Fruit fly (Drosophila melanogaster) whole organism, embryonic: ENCODE measurements around the gene FipoQ.

Experiments used
- Abd-B ChIP-seq: fragments of 200-800 bp; sonication (Bioruptor generic); optimal IDR thresholded peaks from 2 replicates; lab custom pipeline; 2018; ENCODE audit warnings: missing biosample characterization, mild to moderate bottlenecking, missing genetic modification characterization, moderate library complexity
- Blimp-1 ChIP-seq: fragments of 200-800 bp; sonication (Bioruptor generic); optimal IDR thresholded peaks from 3 replicates; lab custom pipeline; 2018; ENCODE audit warnings: missing biosample characterization, missing genetic modification characterization, mild to moderate bottlenecking, moderate library complexity, missing genetic modification reagents
- CG12299 ChIP-seq: fragments of 200-800 bp; sonication (Bioruptor generic); optimal IDR thresholded peaks from 2 replicates; lab custom pipeline; 2018; ENCODE audit warnings: missing biosample characterization, mild to moderate bottlenecking, missing genetic modification characterization
- CG12391 ChIP-seq: fragments of 200-800 bp; sonication (Bioruptor generic); optimal IDR thresholded peaks from 3 replicates; lab custom pipeline; 2018; ENCODE audit warnings: missing biosample characterization, mild to moderate bottlenecking, missing genetic modification characterization, moderate library complexity
- CG14710 ChIP-seq: fragments of 200-800 bp; sonication (Bioruptor generic); optimal IDR thresholded peaks from 3 replicates; lab custom pipeline; 2019; ENCODE audit warnings: missing biosample characterization, mild to moderate bottlenecking, missing genetic modification characterization, moderate library complexity
- CG17361 ChIP-seq: fragments of 200-800 bp; sonication (Bioruptor generic); IDR thresholded peaks from 3 replicates; pipeline ENCODE4 v1.3.6; 2022; ENCODE audit warnings: missing biosample characterization, missing genetic modification characterization
- CG17612 ChIP-seq: fragments of 200-800 bp; sonication (Bioruptor generic); IDR thresholded peaks from 2 replicates; pipeline ENCODE4 v1.3.6; 2022; ENCODE audit warnings: missing biosample characterization, missing genetic modification characterization
- CG18262 ChIP-seq: fragments of 200-800 bp; optimal IDR thresholded peaks from 3 replicates; lab custom pipeline; 2019; ENCODE audit warnings: missing biosample characterization, mild to moderate bottlenecking, missing genetic modification characterization, moderate library complexity
- CG2712 ChIP-seq: fragments of 200-800 bp; optimal IDR thresholded peaks from 3 replicates; lab custom pipeline; 2019; ENCODE audit warnings: missing biosample characterization, mild to moderate bottlenecking, missing genetic modification characterization, moderate library complexity
- CG30403 ChIP-seq: fragments of 200-800 bp; sonication (Bioruptor generic); optimal IDR thresholded peaks from 3 replicates; lab custom pipeline; 2016; ENCODE audit warnings: missing biosample characterization, missing genetic modification characterization
- CG31441 ChIP-seq: fragments of 200-800 bp; sonication (Bioruptor generic); IDR thresholded peaks from 2 replicates; pipeline ENCODE4 v1.3.6; 2022; ENCODE audit warnings: missing biosample characterization, missing genetic modification characterization
- CG34376 ChIP-seq: fragments of 200-800 bp; sonication (Bioruptor generic); optimal IDR thresholded peaks from 2 replicates; lab custom pipeline; 2018; ENCODE audit warnings: missing biosample characterization, mild to moderate bottlenecking, missing genetic modification characterization
- CG5180 ChIP-seq: fragments of 200-800 bp; sonication (Bioruptor generic); optimal IDR thresholded peaks from 3 replicates; lab custom pipeline; 2017; ENCODE audit warnings: missing biosample characterization, missing genetic modification characterization, mild to moderate bottlenecking, moderate library complexity, missing genetic modification reagents
- CoRest ChIP-seq: fragments of 200-800 bp; sonication (Bioruptor generic); optimal IDR thresholded peaks from 3 replicates; lab custom pipeline; 2018; ENCODE audit warnings: missing biosample characterization, mild to moderate bottlenecking, missing genetic modification characterization, moderate library complexity
- D ChIP-seq, 2 experiments: fragments of 200-800 bp in 1 of 2; fragments of >200 bp in 1 of 2; sonication (Bioruptor generic) in 1 of 2; optimal IDR thresholded peaks; 2 replicates in 1 of 2; 3 replicates in 1 of 2; lab custom pipeline; 2017; ENCODE audit warnings: mild to moderate bottlenecking in 1 of 2, missing biosample characterization in 1 of 2, missing genetic modification characterization in 1 of 2, missing genetic modification reagents in 1 of 2
- D19A ChIP-seq: fragments of 200-800 bp; optimal IDR thresholded peaks from 3 replicates; lab custom pipeline; 2019; ENCODE audit warnings: missing biosample characterization, mild to moderate bottlenecking, missing genetic modification characterization, moderate library complexity
- Dfd ChIP-seq, 2 experiments: fragments of >200 bp; optimal IDR thresholded peaks; 2 replicates each; lab custom pipeline; 2017; ENCODE audit warnings: missing biosample characterization in 2 of 2, missing genetic modification characterization in 2 of 2
- HHEX ChIP-seq: fragments of 200-800 bp; sonication (Bioruptor generic); optimal IDR thresholded peaks from 3 replicates; lab custom pipeline; 2017; ENCODE audit warnings: missing biosample characterization, mild to moderate bottlenecking, missing genetic modification characterization, missing genetic modification reagents
- Hsf ChIP-seq: fragments of 200-800 bp; sonication (Bioruptor generic); optimal IDR thresholded peaks from 3 replicates; lab custom pipeline; 2016; ENCODE audit warnings: missing biosample characterization, missing genetic modification characterization
- Max ChIP-seq: fragments of 200-800 bp; sonication (Bioruptor generic); optimal IDR thresholded peaks from 2 replicates; lab custom pipeline; 2016; ENCODE audit warnings: missing biosample characterization, mild to moderate bottlenecking, missing genetic modification characterization
- Nf-YA ChIP-seq: fragments of 200-800 bp; sonication (Bioruptor generic); IDR thresholded peaks from 2 replicates; pipeline ENCODE4 v1.3.6; 2022; ENCODE audit warnings: missing biosample characterization, missing genetic modification characterization
- NfI ChIP-seq: fragments of 200-800 bp; sonication (Bioruptor generic); optimal IDR thresholded peaks from 3 replicates; lab custom pipeline; 2018; ENCODE audit warnings: missing biosample characterization, mild to moderate bottlenecking, missing genetic modification characterization, moderate library complexity
- Ravus ChIP-seq: fragments of 200-800 bp; sonication (Bioruptor generic); IDR thresholded peaks from 2 replicates; pipeline ENCODE4 v1.3.6; 2022; ENCODE audit warnings: missing biosample characterization, missing genetic modification characterization
- Sox100B ChIP-seq: fragments of 200-800 bp; sonication (Bioruptor generic); optimal IDR thresholded peaks from 3 replicates; lab custom pipeline; 2018; ENCODE audit warnings: missing biosample characterization, mild to moderate bottlenecking, missing genetic modification characterization
- Sry-δ ChIP-seq: fragments of 200-800 bp; sonication (Bioruptor generic); optimal IDR thresholded peaks from 2 replicates; lab custom pipeline; 2016; ENCODE audit warnings: missing biosample characterization, missing genetic modification characterization
- Xbp1 ChIP-seq: fragments of 200-800 bp; sonication (Bioruptor generic); optimal IDR thresholded peaks from 3 replicates; lab custom pipeline; 2016; ENCODE audit warnings: missing biosample characterization, mild to moderate bottlenecking, missing genetic modification characterization
- btn ChIP-seq: fragments of 200-800 bp; sonication (Bioruptor generic); optimal IDR thresholded peaks from 2 replicates; lab custom pipeline; 2016; ENCODE audit warnings: missing biosample characterization, missing genetic modification characterization
- cg ChIP-seq: fragments of 200-800 bp; sonication (Bioruptor generic); optimal IDR thresholded peaks from 3 replicates; lab custom pipeline; 2019; ENCODE audit warnings: missing biosample characterization, mild to moderate bottlenecking, missing genetic modification characterization, moderate library complexity
- chm ChIP-seq: fragments of 200-800 bp; sonication (Bioruptor generic); IDR thresholded peaks from 2 replicates; pipeline ENCODE4 v1.3.6; 2022; ENCODE audit warnings: missing biosample characterization, missing genetic modification characterization
- crol ChIP-seq: fragments of 200-800 bp; sonication (Bioruptor generic); IDR thresholded peaks from 2 replicates; pipeline ENCODE4 v1.3.6; 2022; ENCODE audit warnings: missing biosample characterization, missing genetic modification characterization
- dmrt11E ChIP-seq: fragments of 200-800 bp; sonication (Bioruptor generic); optimal IDR thresholded peaks from 3 replicates; lab custom pipeline; 2018; ENCODE audit warnings: missing biosample characterization, mild to moderate bottlenecking, missing genetic modification characterization, moderate library complexity
- dmrt99B ChIP-seq: fragments of 200-800 bp; sonication (Bioruptor generic); optimal IDR thresholded peaks from 2 replicates; lab custom pipeline; 2018; ENCODE audit warnings: missing biosample characterization, mild to moderate bottlenecking, missing genetic modification characterization, moderate library complexity
- fd96Cb ChIP-seq: fragments of 200-800 bp; sonication (Bioruptor generic); optimal IDR thresholded peaks from 2 replicates; lab custom pipeline; 2018; ENCODE audit warnings: missing biosample characterization, mild to moderate bottlenecking, missing genetic modification characterization, moderate library complexity
- gcm ChIP-seq: fragments of 200-800 bp; sonication (Bioruptor generic); optimal IDR thresholded peaks from 2 replicates; lab custom pipeline; 2019; ENCODE audit warnings: missing biosample characterization, mild to moderate bottlenecking, missing genetic modification characterization, moderate library complexity
- gem ChIP-seq: fragments of 200-800 bp; sonication (Bioruptor generic); optimal IDR thresholded peaks from 2 replicates; lab custom pipeline; 2019; ENCODE audit warnings: missing biosample characterization, mild to moderate bottlenecking, missing genetic modification characterization, moderate library complexity
- grau ChIP-seq: fragments of 200-800 bp; optimal IDR thresholded peaks from 3 replicates; lab custom pipeline; 2019; ENCODE audit warnings: missing biosample characterization, mild to moderate bottlenecking, missing genetic modification characterization, moderate library complexity
- gsb-n ChIP-seq: fragments of 200-800 bp; sonication (Bioruptor generic); optimal IDR thresholded peaks from 3 replicates; lab custom pipeline; 2018; ENCODE audit warnings: missing biosample characterization, mild to moderate bottlenecking, missing genetic modification characterization
- kni ChIP-seq: fragments of 200-800 bp; sonication (Bioruptor generic); optimal IDR thresholded peaks from 3 replicates; lab custom pipeline; 2017; ENCODE audit warnings: mild to moderate bottlenecking, missing biosample characterization, missing genetic modification reagents, missing genetic modification characterization
- lola ChIP-seq, 3 experiments: fragments of >200 bp in 2 of 3; fragments of 200-800 bp in 1 of 3; sonication (Bioruptor generic) in 1 of 3; optimal IDR thresholded peaks; 2 replicates each; lab custom pipeline; 2017 to 2019; ENCODE audit warnings: missing biosample characterization in 3 of 3, missing genetic modification characterization in 3 of 3, mild to moderate bottlenecking in 1 of 3, moderate library complexity in 1 of 3
- nmo ChIP-seq: fragments of 200-800 bp; sonication (Bioruptor generic); optimal IDR thresholded peaks from 2 replicates; lab custom pipeline; 2018; ENCODE audit warnings: missing biosample characterization, mild to moderate bottlenecking, missing genetic modification characterization, moderate library complexity
- peb ChIP-seq: fragments of 200-800 bp; sonication (Bioruptor generic); IDR thresholded peaks from 2 replicates; pipeline ENCODE4 v1.3.6; 2022; ENCODE audit warnings: missing biosample characterization, missing genetic modification characterization
- prd ChIP-seq, 3 experiments: fragments of >200 bp in 2 of 3; fragments of 200-800 bp in 1 of 3; sonication (Bioruptor generic) in 1 of 3; optimal IDR thresholded peaks in 2 of 3; IDR thresholded peaks in 1 of 3; 2 replicates in 2 of 3; 3 replicates in 1 of 3; pipeline versions ENCODE4 v1.3.6 to Lab custom; 2017 to 2022; ENCODE audit warnings: missing biosample characterization in 1 of 3, missing genetic modification characterization in 1 of 3
- row ChIP-seq: fragments of 200-800 bp; sonication (Bioruptor generic); IDR thresholded peaks from 3 replicates; pipeline ENCODE4 v1.3.6; 2022; ENCODE audit warnings: missing biosample characterization, missing genetic modification characterization
- sd ChIP-seq: fragments of 200-800 bp; sonication (Bioruptor generic); optimal IDR thresholded peaks from 3 replicates; lab custom pipeline; 2018; ENCODE audit warnings: missing biosample characterization, mild to moderate bottlenecking, missing genetic modification characterization, moderate library complexity
- sens ChIP-seq: fragments of 200-800 bp; sonication (Bioruptor generic); peaks from one replicate; lab custom pipeline; 2016; ENCODE audit warnings: missing biosample characterization, missing genetic modification characterization
- shn ChIP-seq: fragments of 200-800 bp; sonication (Bioruptor generic); optimal IDR thresholded peaks from 3 replicates; lab custom pipeline; 2016; ENCODE audit warnings: missing biosample characterization, missing genetic modification characterization
- twi ChIP-seq: fragments of 200-800 bp; optimal IDR thresholded peaks from 2 replicates; lab custom pipeline; 2019; ENCODE audit warnings: missing biosample characterization, mild to moderate bottlenecking, missing genetic modification characterization, moderate library complexity

The FipoQ gene

dm6 chr3R:29523978-29524775, 29.6 kb downstream of the FipoQ start:
- TF ChIP-seq CG31441 (GFP tag; lab: Robert Waterston, UW) = peak; percentile 41; the same call in 1 of the 2 replicates
- peak; percentile 54 for TF ChIP-seq Sox100B (GFP tag; lab: Kevin White, UChicago)
- no peak for TF ChIP-seq Nf-YA
- peak; percentile 39 for TF ChIP-seq CG2712 (tag; lab: Kevin White, UChicago)
- no peak for TF ChIP-seq CG12299 (tag; lab: Kevin White, UChicago)
- TF ChIP-seq Ravus = no peak
- TF ChIP-seq Max (GFP tag; lab: Kevin White, UChicago) = no peak
- TF ChIP-seq lola (GFP tag; optimal IDR thresholded peaks at IDR 0.05; lab: Kevin White, UChicago) = peak in 1 of 3 experiments; percentile 20
- TF ChIP-seq nmo = peak; percentile 43
- TF ChIP-seq CG18262 = peak; percentile 47
- no peak for TF ChIP-seq peb (GFP tag; lab: Robert Waterston, UW)
- no peak for TF ChIP-seq kni (GFP tag; lab: Kevin White, UChicago)
- peak; percentile 46 for TF ChIP-seq dmrt99B (tag; lab: Kevin White, UChicago)
- no peak for TF ChIP-seq CG34376
- TF ChIP-seq Dfd (GFP tag; optimal IDR thresholded peaks at IDR 0.05; lab: Kevin White, UChicago) = no peak
- TF ChIP-seq Abd-B (GFP tag; lab: Kevin White, UChicago) = peak; percentile 10
- no peak for TF ChIP-seq grau (tag; lab: Kevin White, UChicago)
- TF ChIP-seq CG5180 (GFP tag; lab: Kevin White, UChicago) = peak; percentile 6
- peak; percentile 38 for TF ChIP-seq dmrt11E (tag; lab: Kevin White, UChicago)
- TF ChIP-seq Xbp1 = peak; percentile 7
- peak; percentile 8 for TF ChIP-seq CG12391
- no peak for TF ChIP-seq shn (GFP tag; lab: Kevin White, UChicago)
- TF ChIP-seq btn (GFP tag; lab: Kevin White, UChicago) = no peak
- peak; percentile 12 for TF ChIP-seq Blimp-1 (GFP tag; lab: Kevin White, UChicago)
- TF ChIP-seq prd (optimal IDR thresholded peaks at IDR 0.05; lab: Kevin White, UChicago) = no peak
- TF ChIP-seq prd (GFP tag; IDR thresholded peaks at IDR 0.05; lab: Robert Waterston, UW) = no peak
- peak; percentile 28 for TF ChIP-seq CG14710 (tag; lab: Kevin White, UChicago)
- peak; percentile 16 for TF ChIP-seq fd96Cb (tag; lab: Kevin White, UChicago)
- TF ChIP-seq sd (tag; lab: Kevin White, UChicago) = peak; percentile 39
- TF ChIP-seq gcm = no peak
- no peak for TF ChIP-seq NfI (GFP tag; lab: Kevin White, UChicago)
- peak; percentile 38 for TF ChIP-seq cg
- peak; percentile 9 for TF ChIP-seq gsb-n (tag; lab: Kevin White, UChicago)
- peak; percentile 33 for TF ChIP-seq CG30403 (GFP tag; lab: Kevin White, UChicago)
- TF ChIP-seq HHEX (GFP tag; lab: Kevin White, UChicago) = no peak
- no peak for TF ChIP-seq Hsf
- TF ChIP-seq CG17612 = no peak
- peak; percentile 41; the same call in 2 of the 3 replicates for TF ChIP-seq row (GFP tag; lab: Robert Waterston, UW)
- no peak for TF ChIP-seq D (optimal IDR thresholded peaks at IDR 0.05; lab: Kevin White, UChicago)
- TF ChIP-seq D (GFP tag; optimal IDR thresholded peaks at IDR 0.05; lab: Kevin White, UChicago) = peak; percentile 47
- peak; percentile 81 for TF ChIP-seq sens (GFP tag; lab: Kevin White, UChicago)
- peak; percentile 26 for TF ChIP-seq CoRest (tag; lab: Kevin White, UChicago)
- no peak for TF ChIP-seq crol (GFP tag; lab: Robert Waterston, UW)
- TF ChIP-seq gem = peak; percentile 48
- TF ChIP-seq Sry-δ (GFP tag; lab: Kevin White, UChicago) = no peak
- TF ChIP-seq twi (tag; lab: Kevin White, UChicago) = peak; percentile 96
- peak; percentile 95 for TF ChIP-seq D19A (tag; lab: Kevin White, UChicago)
- TF ChIP-seq chm (GFP tag; lab: Robert Waterston, UW) = 0 out of 2 replicates have a peak, but pooled peaks have one; percentile 19
- TF ChIP-seq CG17361 (GFP tag; lab: Robert Waterston, UW) = peak; percentile 45; the same call in 1 of the 3 replicates
